Worm (Caenorhabditis elegans) whole organism, young adult: Measurements from ENCODE around the gene F07H5.7.

Source experiments
- dpl-1 ChIP-seq: fragments of 150-350 bp; optimal IDR thresholded peaks from 2 replicates; lab custom pipeline; 2014; ENCODE audit warnings: missing biosample characterization, missing genetic modification reagents, missing genetic modification characterization
- nfya-1 ChIP-seq: sonication (generic microtip); optimal IDR thresholded peaks from 2 replicates; lab custom pipeline; 2017; ENCODE audit warnings: antibody characterized with exemption, missing compliant biosample characterization, missing genetic modification characterization, borderline replicate concordance; ENCODE audit not compliant: insufficient read depth
- unc-130 ChIP-seq: sonication (generic microtip); optimal IDR thresholded peaks from 2 replicates; lab custom pipeline; 2016; ENCODE audit warnings: missing genetic modification reagents, missing genetic modification characterization, missing compliant biosample characterization
- ztf-3 ChIP-seq: fragments of 200-800 bp; sonication (Bioruptor generic); optimal IDR thresholded peaks from 2 replicates; lab custom pipeline; 2018; ENCODE audit warnings: mild to moderate bottlenecking, missing genetic modification characterization, missing compliant biosample characterization

DNA sequence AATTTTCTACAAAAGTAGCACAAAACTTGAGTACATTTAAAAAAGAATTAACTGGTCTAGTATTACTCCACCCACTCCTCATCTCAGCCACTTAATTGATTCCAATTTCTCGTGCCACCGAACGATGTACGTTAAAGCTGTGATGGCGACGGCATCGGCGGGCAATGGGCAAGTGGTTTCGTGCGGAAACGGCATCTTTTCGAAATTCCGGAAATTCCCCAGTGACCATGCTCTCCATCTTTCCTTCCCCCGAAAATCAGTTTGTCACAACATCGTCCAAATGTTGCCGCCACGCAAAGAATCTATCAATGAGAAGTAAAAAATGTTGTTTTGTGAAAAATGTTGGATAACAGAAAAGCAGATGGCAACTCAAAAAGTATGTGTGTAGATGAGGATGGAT, 39.0 kb upstream of the F07H5.7 start:
- TF ChIP-seq nfya-1 (tag; lab: Kevin White, UChicago), result no peak
- TF ChIP-seq ztf-3 (GFP tag; lab: Kevin White, UChicago), result no peak
- no peak for TF ChIP-seq dpl-1 (GFP tag; lab: Kevin White, UChicago)
- TF ChIP-seq unc-130 (GFP tag; lab: Kevin White, UChicago), result no peak
